Fruit fly (Drosophila melanogaster): ENCODE measurements around the gene CG43993.

dm6 chr3L:12042087-12042486, 9.7 kb downstream of the CG43993 start, which contains the start of gene CG6793:
- TF ChIP-seq CG11762 (GFP tag; optimal IDR thresholded peaks at IDR 0.05; ENCODE audit: insufficient read depth) (no peak), CG6808 (GFP tag; optimal IDR thresholded peaks at IDR 0.05) (no peak), CG6854 (GFP tag; optimal IDR thresholded peaks at IDR 0.05) (no peak), CG34406 (GFP tag; optimal IDR thresholded peaks at IDR 0.05) (no peak), Gug (GFP tag; IDR thresholded peaks at IDR 0.05) (no peak), Ets96B (tag; optimal IDR thresholded peaks at IDR 0.05) (no peak), CG16779 (tag; optimal IDR thresholded peaks at IDR 0.05) (no peak), CG6792 (GFP tag; optimal IDR thresholded peaks at IDR 0.05) (no peak), ss (GFP tag; optimal IDR thresholded peaks at IDR 0.05) (no peak), Hr39 (GFP tag; optimal IDR thresholded peaks at IDR 0.05) (no peak), OdsH (GFP tag; optimal IDR thresholded peaks at IDR 0.05) (no peak)

Measured in whole organism, prepupa.